Worm (Caenorhabditis elegans) whole organism, mixed stage, embryonic: Measurements from ENCODE around the gene nduc-2.
A peak's percentile ranks its signal among the peaks of the same experiment; 100 is the strongest.

Experiments
- M03D4.4 ChIP-seq: sonication (generic microtip); optimal IDR thresholded peaks from 2 replicates; lab custom pipeline; 2017; ENCODE audit warnings: mild to moderate bottlenecking, missing genetic modification characterization, missing compliant biosample characterization
- bed-3 ChIP-seq: fragments of 200-800 bp; sonication (Bioruptor generic); optimal IDR thresholded peaks from 3 replicates; lab custom pipeline; 2018; ENCODE audit warnings: mild to moderate bottlenecking, missing genetic modification characterization, moderate library complexity, missing compliant biosample characterization
- blmp-1 ChIP-seq: fragments of 150-350 bp; optimal IDR thresholded peaks from 2 replicates; lab custom pipeline; 2014; ENCODE audit warnings: missing biosample characterization, missing genetic modification characterization
- ceh-43 ChIP-seq: fragments of 200-800 bp; sonication (Bioruptor generic); optimal IDR thresholded peaks from 2 replicates; lab custom pipeline; 2018; ENCODE audit warnings: mild to moderate bottlenecking, missing genetic modification characterization, moderate library complexity, missing compliant biosample characterization
- ceh-83 ChIP-seq: fragments of 200-800 bp; sonication (Bioruptor generic); optimal IDR thresholded peaks from 2 replicates; lab custom pipeline; 2018; ENCODE audit warnings: mild to moderate bottlenecking, missing genetic modification characterization, missing compliant biosample characterization
- ces-1 ChIP-seq: fragments of 150-350 bp; optimal IDR thresholded peaks from 2 replicates; lab custom pipeline; 2014; ENCODE audit warnings: missing biosample characterization, missing genetic modification reagents, missing genetic modification characterization
- cnd-1 ChIP-seq: fragments of 200-800 bp; sonication (Bioruptor generic); optimal IDR thresholded peaks from 2 replicates; lab custom pipeline; 2018; ENCODE audit warnings: mild to moderate bottlenecking, missing genetic modification characterization, missing compliant biosample characterization
- drap-1 ChIP-seq: fragments of 200-800 bp; sonication (Bioruptor generic); optimal IDR thresholded peaks from 3 replicates; lab custom pipeline; 2018; ENCODE audit warnings: mild to moderate bottlenecking, missing genetic modification characterization, missing compliant biosample characterization
- elt-1 ChIP-seq: sonication (generic microtip); optimal IDR thresholded peaks from 2 replicates; lab custom pipeline; 2017; ENCODE audit warnings: missing genetic modification characterization, mild to moderate bottlenecking, missing compliant biosample characterization, antibody characterized with exemption, moderate library complexity, borderline replicate concordance; ENCODE audit not compliant: insufficient read depth
- elt-3 ChIP-seq: fragments of 150-350 bp; optimal IDR thresholded peaks from 2 replicates; lab custom pipeline; 2014; ENCODE audit warnings: missing biosample characterization, missing genetic modification characterization
- flh-1 ChIP-seq: fragments of 200-800 bp; sonication (Bioruptor generic); optimal IDR thresholded peaks from 2 replicates; lab custom pipeline; 2018; ENCODE audit warnings: mild to moderate bottlenecking, missing genetic modification characterization, moderate library complexity, missing compliant biosample characterization
- ham-2 ChIP-seq: fragments of 200-800 bp; sonication (Bioruptor generic); optimal IDR thresholded peaks from 2 replicates; lab custom pipeline; 2018; ENCODE audit warnings: mild to moderate bottlenecking, missing genetic modification characterization, missing compliant biosample characterization
- lin-13 ChIP-seq: fragments of 150-350 bp; optimal IDR thresholded peaks from 2 replicates; lab custom pipeline; 2014; ENCODE audit warnings: missing biosample characterization, missing genetic modification characterization
- lin-32 ChIP-seq: fragments of 200-800 bp; sonication (Bioruptor generic); optimal IDR thresholded peaks from 2 replicates; lab custom pipeline; 2018; ENCODE audit warnings: mild to moderate bottlenecking, missing genetic modification characterization, missing compliant biosample characterization
- lsy-2 ChIP-seq: fragments of 150-350 bp; optimal IDR thresholded peaks from 2 replicates; lab custom pipeline; 2014; ENCODE audit warnings: missing biosample characterization, missing genetic modification characterization
- mab-5 ChIP-seq: fragments of 150-350 bp; optimal IDR thresholded peaks from 2 replicates; lab custom pipeline; 2014; ENCODE audit warnings: missing biosample characterization, missing genetic modification characterization
- mep-1 ChIP-seq: fragments of 150-350 bp; optimal IDR thresholded peaks from 2 replicates; lab custom pipeline; 2017; ENCODE audit warnings: missing biosample characterization, missing genetic modification reagents, missing genetic modification characterization, inconsistent platforms
- nhr-237 ChIP-seq: fragments of 150-350 bp; optimal IDR thresholded peaks from 2 replicates; lab custom pipeline; 2014; ENCODE audit warnings: missing biosample characterization, missing genetic modification characterization
- nhr-28 ChIP-seq: fragments of 150-350 bp; optimal IDR thresholded peaks from 2 replicates; lab custom pipeline; 2014; ENCODE audit warnings: missing biosample characterization, missing genetic modification characterization
- nhr-76 ChIP-seq: sonication (generic microtip); optimal IDR thresholded peaks from 2 replicates; lab custom pipeline; 2017; ENCODE audit warnings: missing biosample characterization, missing genetic modification characterization
- pha-4 ChIP-seq: fragments of 150-350 bp; optimal IDR thresholded peaks from 2 replicates; lab custom pipeline; 2018; ENCODE audit warnings: missing biosample characterization, missing genetic modification reagents, missing genetic modification characterization
- sem-2 ChIP-seq: fragments of 200-800 bp; sonication (Bioruptor generic); optimal IDR thresholded peaks from 2 replicates; lab custom pipeline; 2018; ENCODE audit warnings: mild to moderate bottlenecking, missing genetic modification characterization, missing compliant biosample characterization
- sptf-1 ChIP-seq: sonication (generic microtip); optimal IDR thresholded peaks from 2 replicates; lab custom pipeline; 2017; ENCODE audit warnings: mild to moderate bottlenecking, missing genetic modification characterization, moderate library complexity, missing compliant biosample characterization
- tbx-8 ChIP-seq: fragments of 200-800 bp; sonication (Bioruptor generic); optimal IDR thresholded peaks from 2 replicates; lab custom pipeline; 2018; ENCODE audit warnings: mild to moderate bottlenecking, missing genetic modification characterization, moderate library complexity, missing compliant biosample characterization
- unc-120 ChIP-seq: sonication (generic microtip); optimal IDR thresholded peaks from 2 replicates; lab custom pipeline; 2017; ENCODE audit warnings: missing genetic modification characterization, missing compliant biosample characterization; ENCODE audit not compliant: poor library complexity, severe bottlenecking
- unc-39 ChIP-seq: fragments of 150-350 bp; optimal IDR thresholded peaks from 2 replicates; lab custom pipeline; 2014; ENCODE audit warnings: missing biosample characterization, missing genetic modification characterization
- unc-62 ChIP-seq: fragments of 150-350 bp; optimal IDR thresholded peaks from 2 replicates; lab custom pipeline; 2014; ENCODE audit warnings: missing biosample characterization, missing genetic modification reagents, missing genetic modification characterization
- zip-8 ChIP-seq: fragments of 150-350 bp; optimal IDR thresholded peaks from 2 replicates; lab custom pipeline; 2014; ENCODE audit warnings: missing biosample characterization, missing genetic modification characterization

The nduc-2 gene

ce11 chrIII:2805084-2805483 lies 18.4 kb downstream of the nduc-2 start, which contains the start of gene Y71H2AM.3:
Gene Y71H2AM.3 (plus strand): TSS chrIII:2805430.
- TF ChIP-seq nhr-237 (tag; lab: Kevin White, UChicago) (peak; percentile 35), unc-39 (tag; lab: Kevin White, UChicago) (no peak), tbx-8 (GFP tag; lab: Kevin White, UChicago) (no peak), sem-2 (GFP tag; lab: Kevin White, UChicago) (no peak), unc-62 (GFP tag; lab: Kevin White, UChicago) (no peak), lin-32 (GFP tag; lab: Kevin White, UChicago) (no peak), ces-1 (GFP tag; lab: Kevin White, UChicago) (peak; percentile 66), nhr-76 (no peak), M03D4.4 (no peak), ceh-83 (GFP tag; lab: Kevin White, UChicago) (no peak), pha-4 (tag; lab: Kevin White, UChicago) (no peak), elt-3 (tag; lab: Kevin White, UChicago) (no peak), lsy-2 (tag; lab: Kevin White, UChicago) (peak; percentile 1), drap-1 (GFP tag; lab: Kevin White, UChicago) (no peak), flh-1 (GFP tag; lab: Kevin White, UChicago) (no peak), cnd-1 (tag; lab: Kevin White, UChicago) (no peak), zip-8 (tag; lab: Kevin White, UChicago) (no peak)
- TF ChIP-seq, all 35 proteins: peak for 3

DNA sequence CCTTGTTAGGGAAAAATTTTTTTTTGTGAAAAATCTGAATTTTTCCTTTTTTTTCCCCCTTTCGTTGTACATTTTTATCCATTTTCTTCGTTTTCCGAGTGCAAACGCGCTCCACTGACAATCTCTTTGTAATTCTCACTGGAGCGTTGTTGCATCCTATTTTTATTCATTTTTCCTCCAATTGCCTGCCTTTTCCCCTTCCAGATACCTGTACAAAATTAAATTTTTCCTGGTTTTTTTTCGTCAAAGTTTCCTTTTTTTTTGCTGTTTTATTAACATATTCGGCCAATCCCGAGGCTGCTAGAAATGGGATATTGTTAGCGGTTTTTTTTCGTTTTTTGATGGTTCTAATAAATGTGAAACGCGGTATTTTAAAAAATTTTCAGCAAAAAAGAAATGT lies 24.8 kb downstream of the nduc-2 start:
- TF ChIP-seq elt-1 (no peak), sptf-1 (tag; lab: Kevin White, UChicago) (no peak), mab-5 (tag; lab: Kevin White, UChicago) (no peak), nhr-237 (tag; lab: Kevin White, UChicago) (no peak), unc-120 (tag; lab: Kevin White, UChicago) (no peak), tbx-8 (GFP tag; lab: Kevin White, UChicago) (no peak), mep-1 (tag; lab: Kevin White, UChicago) (no peak), ces-1 (GFP tag; lab: Kevin White, UChicago) (no peak), blmp-1 (no peak), flh-1 (GFP tag; lab: Kevin White, UChicago) (no peak), unc-39 (tag; lab: Kevin White, UChicago) (no peak), nhr-28 (no peak), lin-13 (tag; lab: Kevin White, UChicago) (no peak), drap-1 (GFP tag; lab: Kevin White, UChicago) (no peak), ceh-43 (no peak)
- TF ChIP-seq, all 35 proteins: peak for 0

ce11 chrIII:2814919-2815554 lies 28.4 kb downstream of the nduc-2 start, which contains the start of gene tufm-1:
Gene tufm-1 (minus strand): TSS chrIII:2814969.
- TF ChIP-seq lsy-2 (tag; lab: Kevin White, UChicago) (peak; percentile 94), lin-13 (tag; lab: Kevin White, UChicago) (peak; percentile 64), mep-1 (tag; lab: Kevin White, UChicago) (peak; percentile 64), flh-1 (GFP tag; lab: Kevin White, UChicago) (no peak), unc-120 (tag; lab: Kevin White, UChicago) (no peak), nhr-237 (tag; lab: Kevin White, UChicago) (peak; percentile 47), ces-1 (GFP tag; lab: Kevin White, UChicago) (peak; percentile 84)

DNA sequence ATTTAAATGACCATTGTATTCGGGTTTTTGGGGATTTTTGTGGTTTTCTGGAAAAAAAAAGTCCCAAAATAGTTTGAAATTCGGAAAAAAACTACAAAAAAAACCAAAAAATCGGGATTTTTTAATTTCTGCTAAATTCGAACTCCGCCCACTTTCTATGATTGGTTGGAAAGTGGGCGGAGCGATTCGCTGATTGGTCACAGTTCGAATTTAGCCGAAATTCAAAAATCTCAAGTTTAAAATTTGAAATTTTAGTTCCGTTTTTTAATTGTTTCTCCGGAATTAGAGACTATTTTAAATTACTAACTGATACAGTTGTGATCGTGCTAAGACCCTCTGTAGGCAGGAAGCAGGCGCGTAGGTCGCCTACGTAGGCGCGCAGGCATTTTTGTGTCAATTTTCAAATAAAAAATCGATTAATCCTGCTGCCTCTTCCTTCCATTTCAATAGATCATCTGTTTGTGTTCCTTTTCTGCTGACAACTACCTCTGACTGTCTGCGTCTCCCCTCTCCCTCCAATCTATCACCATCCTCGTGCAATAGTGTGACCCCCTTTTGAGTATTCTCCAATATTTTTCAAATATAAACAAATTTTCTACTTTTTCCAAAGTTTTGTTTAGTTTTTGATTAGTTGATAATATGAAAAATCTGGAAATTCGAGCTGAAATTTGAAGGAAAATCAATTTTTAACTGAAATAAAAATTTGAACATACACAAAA lies 29.7 kb downstream of the nduc-2 start:
- no peak for TF ChIP-seq elt-3 (tag; lab: Kevin White, UChicago)

- TF ChIP-seq nhr-76 (no peak), M03D4.4 (no peak), ces-1 (GFP tag; lab: Kevin White, UChicago) (no peak), unc-39 (tag; lab: Kevin White, UChicago) (no peak), zip-8 (tag; lab: Kevin White, UChicago) (no peak), unc-120 (tag; lab: Kevin White, UChicago) (no peak), elt-1 (no peak), bed-3 (no peak), tbx-8 (GFP tag; lab: Kevin White, UChicago) (no peak), ham-2 (GFP tag; lab: Kevin White, UChicago) (no peak), mep-1 (tag; lab: Kevin White, UChicago) (no peak), ceh-83 (GFP tag; lab: Kevin White, UChicago) (no peak), lsy-2 (tag; lab: Kevin White, UChicago) (no peak)
Measured at ce11 chrIII:2817847-2818246, 31.2 kb downstream of the nduc-2 start.
